Fruit fly (Drosophila melanogaster): ENCODE data around the gene CG11498.

- no peak for TF ChIP-seq rgr (GFP tag; optimal IDR thresholded peaks at IDR 0.05)
- TF ChIP-seq pan (optimal IDR thresholded peaks at IDR 0.05): no peak
- no peak for TF ChIP-seq Rel (GFP tag; optimal IDR thresholded peaks at IDR 0.05)
- TF ChIP-seq Rel (tag; optimal IDR thresholded peaks at IDR 0.05): no peak
These were observed 45.7 kb upstream of the CG11498 start for dm6 chr3R:30205946-30206345.
